Worm (Caenorhabditis elegans): ENCODE results near the gene dpy-3.

DNA sequence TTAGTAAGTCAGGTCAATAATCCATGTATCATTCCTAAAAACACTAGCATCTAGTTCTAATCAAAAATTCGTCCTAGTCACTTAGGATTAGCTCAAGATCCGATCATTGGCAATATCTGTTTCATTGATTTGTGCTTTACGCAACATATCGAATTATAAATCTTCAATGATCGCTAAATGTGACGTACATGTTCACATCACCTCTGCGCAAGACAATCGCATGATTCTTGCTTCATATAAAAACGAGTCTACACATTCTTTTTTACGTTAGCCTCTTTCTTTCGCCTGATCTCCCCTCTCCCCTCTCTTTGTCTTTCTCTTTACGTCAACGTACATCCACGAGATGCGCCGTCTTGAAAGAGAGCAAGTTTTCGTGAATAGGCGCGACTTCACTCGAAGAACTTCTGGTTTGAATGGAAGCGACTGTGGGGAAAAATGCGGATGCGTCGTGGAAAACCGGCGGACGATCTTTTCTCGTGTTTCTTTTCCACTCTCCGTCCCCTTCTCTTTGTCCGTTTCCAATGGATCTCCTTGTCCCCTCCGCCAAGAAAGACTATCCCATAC lies 29.1 kb downstream of the dpy-3 start:
- TF ChIP-seq snpc-4 (tag; optimal IDR thresholded peaks at IDR 0.05) (no peak), hmg-11 (tag; optimal IDR thresholded peaks at IDR 0.05) (no peak), aly-2 (tag; optimal IDR thresholded peaks at IDR 0.05) (no peak), tbx-2 (tag; optimal IDR thresholded peaks at IDR 0.05) (no peak), fkh-10 (GFP tag; optimal IDR thresholded peaks at IDR 0.05) (no peak), ceh-82 (tag; optimal IDR thresholded peaks at IDR 0.05) (no peak), nhr-12 (tag; optimal IDR thresholded peaks at IDR 0.05) (no peak), lin-39 (tag; optimal IDR thresholded peaks at IDR 0.05) (no peak), zag-1 (tag; optimal IDR thresholded peaks at IDR 0.05) (no peak), jun-1 (tag; optimal IDR thresholded peaks at IDR 0.05) (no peak), ZK546.5 (tag; optimal IDR thresholded peaks at IDR 0.05) (no peak)
